Fruit fly (Drosophila melanogaster) whole organism, embryonic: ENCODE results near the gene CG13407.

Experiments used
- Abd-B ChIP-seq: fragments of 200-800 bp; sonication (Bioruptor generic); optimal IDR thresholded peaks from 2 replicates; lab custom pipeline; 2018; ENCODE audit warnings: missing biosample characterization, mild to moderate bottlenecking, missing genetic modification characterization, moderate library complexity
- Ada2b ChIP-seq: fragments of 200-800 bp; sonication (Bioruptor generic); IDR thresholded peaks from 2 replicates; pipeline ENCODE4 v1.3.6; 2022; ENCODE audit warnings: missing biosample characterization, missing genetic modification characterization
- CG12071 ChIP-seq: fragments of 200-800 bp; sonication (Bioruptor generic); optimal IDR thresholded peaks from 3 replicates; lab custom pipeline; 2018; ENCODE audit warnings: missing biosample characterization, mild to moderate bottlenecking, missing genetic modification characterization
- CG12391 ChIP-seq: fragments of 200-800 bp; sonication (Bioruptor generic); optimal IDR thresholded peaks from 3 replicates; lab custom pipeline; 2018; ENCODE audit warnings: missing biosample characterization, mild to moderate bottlenecking, missing genetic modification characterization, moderate library complexity
- CG12659 ChIP-seq: fragments of 200-800 bp; sonication (Bioruptor generic); optimal IDR thresholded peaks from 3 replicates; lab custom pipeline; 2017; ENCODE audit warnings: mild to moderate bottlenecking, missing biosample characterization, missing genetic modification reagents, missing genetic modification characterization
- CG13287 ChIP-seq: fragments of 200-800 bp; sonication (Bioruptor generic); IDR thresholded peaks from 2 replicates; pipeline ENCODE4 v1.3.6; 2022; ENCODE audit warnings: missing biosample characterization, missing genetic modification characterization; ENCODE audit not compliant: partially characterized antibody
- CG13296 ChIP-seq: fragments of 200-800 bp; sonication (Bioruptor generic); optimal IDR thresholded peaks from 3 replicates; lab custom pipeline; 2018; ENCODE audit warnings: missing biosample characterization, mild to moderate bottlenecking, missing genetic modification characterization
- CG1647 ChIP-seq: fragments of 200-800 bp; sonication (Bioruptor generic); optimal IDR thresholded peaks from 3 replicates; lab custom pipeline; 2016; ENCODE audit warnings: missing biosample characterization, missing genetic modification characterization
- CG17568 ChIP-seq: fragments of 200-800 bp; sonication (Bioruptor generic); optimal IDR thresholded peaks from 2 replicates; lab custom pipeline; 2018; ENCODE audit warnings: missing biosample characterization, mild to moderate bottlenecking, missing genetic modification characterization, moderate library complexity
- CG2129 ChIP-seq: fragments of 200-800 bp; sonication (Bioruptor generic); IDR thresholded peaks from 2 replicates; pipeline ENCODE4 v1.3.6; 2022; ENCODE audit warnings: missing biosample characterization, missing genetic modification characterization; ENCODE audit not compliant: partially characterized antibody
- CG2199 ChIP-seq: fragments of 200-800 bp; sonication (Bioruptor generic); IDR thresholded peaks from 3 replicates; pipeline ENCODE4 v1.3.6; 2022; ENCODE audit warnings: missing biosample characterization, missing genetic modification characterization
- CG2712 ChIP-seq: fragments of 200-800 bp; optimal IDR thresholded peaks from 3 replicates; lab custom pipeline; 2019; ENCODE audit warnings: missing biosample characterization, mild to moderate bottlenecking, missing genetic modification characterization, moderate library complexity
- CG2875 ChIP-seq: fragments of 200-800 bp; sonication (Bioruptor generic); optimal IDR thresholded peaks from 2 replicates; lab custom pipeline; 2017; ENCODE audit warnings: missing biosample characterization, mild to moderate bottlenecking, missing genetic modification characterization, missing genetic modification reagents
- CG30431 ChIP-seq: fragments of 200-800 bp; sonication (Bioruptor generic); optimal IDR thresholded peaks from 2 replicates; lab custom pipeline; 2017; ENCODE audit warnings: missing biosample characterization, missing genetic modification characterization
- CG32532 ChIP-seq: fragments of 200-800 bp; sonication (Bioruptor generic); IDR thresholded peaks from 2 replicates; pipeline ENCODE4 v1.3.6; 2022; ENCODE audit warnings: missing biosample characterization, missing genetic modification characterization
- CG32767 ChIP-seq: fragments of 200-800 bp; sonication (Bioruptor generic); IDR thresholded peaks from 2 replicates; pipeline ENCODE4 v1.3.6; 2022; ENCODE audit warnings: missing biosample characterization, missing genetic modification characterization
- CG43689 ChIP-seq: fragments of 200-800 bp; sonication (Bioruptor generic); IDR thresholded peaks from 2 replicates; pipeline ENCODE4 v1.3.6; 2022; ENCODE audit warnings: missing biosample characterization, missing genetic modification characterization
- CG6683 ChIP-seq: fragments of 200-800 bp; sonication (Bioruptor generic); optimal IDR thresholded peaks from 2 replicates; lab custom pipeline; 2017; ENCODE audit warnings: missing biosample characterization, mild to moderate bottlenecking, missing genetic modification characterization, missing genetic modification reagents
- CG7928 ChIP-seq: fragments of 200-800 bp; sonication (Bioruptor generic); optimal IDR thresholded peaks from 2 replicates; lab custom pipeline; 2017; ENCODE audit warnings: missing biosample characterization, mild to moderate bottlenecking, missing genetic modification characterization
- CG8388 ChIP-seq: fragments of 200-800 bp; sonication (Bioruptor generic); optimal IDR thresholded peaks from 2 replicates; lab custom pipeline; 2019; ENCODE audit warnings: missing biosample characterization, mild to moderate bottlenecking, missing genetic modification characterization, moderate library complexity
- CG9437 ChIP-seq: fragments of 200-800 bp; sonication (Bioruptor generic); optimal IDR thresholded peaks from 2 replicates; lab custom pipeline; 2018; ENCODE audit warnings: missing biosample characterization, mild to moderate bottlenecking, missing genetic modification characterization
- CTCF ChIP-seq: fragments of 200-800 bp; sonication (Bioruptor generic); optimal IDR thresholded peaks from 2 replicates; lab custom pipeline; 2017; ENCODE audit warnings: missing biosample characterization, mild to moderate bottlenecking, missing genetic modification characterization, moderate library complexity
- Dbx ChIP-seq: fragments of 200-800 bp; sonication (Bioruptor generic); IDR thresholded peaks from 3 replicates; pipeline ENCODE4 v1.3.6; 2022; ENCODE audit warnings: missing biosample characterization, missing genetic modification characterization
- Dip2 ChIP-seq: fragments of 200-800 bp; sonication (Bioruptor generic); IDR thresholded peaks from 2 replicates; pipeline ENCODE4 v1.3.6; 2022; ENCODE audit warnings: missing biosample characterization, missing genetic modification characterization
- E2f1 ChIP-seq: fragments of 200-800 bp; sonication (Bioruptor generic); IDR thresholded peaks from 2 replicates; pipeline ENCODE4 v1.3.6; 2022; ENCODE audit warnings: missing biosample characterization, missing genetic modification characterization
- Eip74EF ChIP-seq, 2 experiments: fragments of 200-800 bp in 1 of 2; fragments of >200 bp in 1 of 2; sonication (Bioruptor generic) in 1 of 2; optimal IDR thresholded peaks; 2 replicates each; lab custom pipeline; 2017 to 2019; ENCODE audit warnings: missing biosample characterization in 2 of 2, missing genetic modification characterization in 2 of 2, mild to moderate bottlenecking in 1 of 2, moderate library complexity in 1 of 2
- H2.0 ChIP-seq: fragments of 200-800 bp; sonication (Bioruptor generic); IDR thresholded peaks from 2 replicates; pipeline ENCODE4 v1.3.6; 2022; ENCODE audit warnings: missing biosample characterization, missing genetic modification characterization
- HHEX ChIP-seq: fragments of 200-800 bp; sonication (Bioruptor generic); optimal IDR thresholded peaks from 3 replicates; lab custom pipeline; 2017; ENCODE audit warnings: missing biosample characterization, mild to moderate bottlenecking, missing genetic modification characterization, missing genetic modification reagents
- HLH3B ChIP-seq: fragments of 200-800 bp; sonication (Bioruptor generic); IDR thresholded peaks from 2 replicates; pipeline ENCODE4 v1.3.6; 2022; ENCODE audit warnings: missing biosample characterization, missing genetic modification characterization
- Kr ChIP-seq: fragments of 200-800 bp; sonication (Bioruptor generic); optimal IDR thresholded peaks from 2 replicates; lab custom pipeline; 2017; ENCODE audit warnings: missing biosample characterization, mild to moderate bottlenecking, missing genetic modification characterization
- Med ChIP-seq: fragments of 200-800 bp; sonication (Bioruptor generic); peaks from one replicate; lab custom pipeline; 2016; ENCODE audit warnings: missing biosample characterization, missing genetic modification characterization, mild to moderate bottlenecking, inconsistent platforms, moderate library complexity
- Neu2 ChIP-seq: fragments of 200-800 bp; sonication (Bioruptor generic); optimal IDR thresholded peaks from 3 replicates; lab custom pipeline; 2016; ENCODE audit warnings: missing biosample characterization, missing genetic modification characterization, borderline replicate concordance
- Opbp ChIP-seq: fragments of 200-800 bp; sonication (Bioruptor generic); IDR thresholded peaks from 3 replicates; pipeline ENCODE4 v1.3.6; 2022; ENCODE audit warnings: missing biosample characterization, missing genetic modification characterization; ENCODE audit not compliant: partially characterized antibody
- Optix ChIP-seq: fragments of 200-800 bp; sonication (Bioruptor generic); IDR thresholded peaks from 3 replicates; pipeline ENCODE4 v1.3.6; 2022; ENCODE audit warnings: missing biosample characterization, missing genetic modification characterization
- ash1 ChIP-seq: fragments of 200-800 bp; sonication (Bioruptor generic); optimal IDR thresholded peaks from 2 replicates; lab custom pipeline; 2018; ENCODE audit warnings: missing biosample characterization, mild to moderate bottlenecking, missing genetic modification characterization
- btn ChIP-seq: fragments of 200-800 bp; sonication (Bioruptor generic); optimal IDR thresholded peaks from 2 replicates; lab custom pipeline; 2016; ENCODE audit warnings: missing biosample characterization, missing genetic modification characterization
- gce ChIP-seq: fragments of 200-800 bp; sonication (Bioruptor generic); IDR thresholded peaks from 3 replicates; pipeline ENCODE4 v1.3.6; 2022; ENCODE audit warnings: missing biosample characterization, missing genetic modification characterization
- grau ChIP-seq: fragments of 200-800 bp; optimal IDR thresholded peaks from 3 replicates; lab custom pipeline; 2019; ENCODE audit warnings: missing biosample characterization, mild to moderate bottlenecking, missing genetic modification characterization, moderate library complexity
- gsb-n ChIP-seq: fragments of 200-800 bp; sonication (Bioruptor generic); optimal IDR thresholded peaks from 3 replicates; lab custom pipeline; 2018; ENCODE audit warnings: missing biosample characterization, mild to moderate bottlenecking, missing genetic modification characterization
- jing ChIP-seq: fragments of 200-800 bp; sonication (Bioruptor generic); optimal IDR thresholded peaks from 2 replicates; lab custom pipeline; 2018; ENCODE audit warnings: missing biosample characterization, mild to moderate bottlenecking, missing genetic modification characterization
- kni ChIP-seq: fragments of 200-800 bp; sonication (Bioruptor generic); optimal IDR thresholded peaks from 3 replicates; lab custom pipeline; 2017; ENCODE audit warnings: mild to moderate bottlenecking, missing biosample characterization, missing genetic modification reagents, missing genetic modification characterization
- nerfin-2 ChIP-seq: fragments of 200-800 bp; sonication (Bioruptor generic); IDR thresholded peaks from 2 replicates; pipeline ENCODE4 v1.3.6; 2022; ENCODE audit warnings: missing biosample characterization, missing genetic modification characterization; ENCODE audit not compliant: partially characterized antibody
- onecut ChIP-seq: fragments of 200-800 bp; sonication (Bioruptor generic); IDR thresholded peaks from 2 replicates; pipeline ENCODE4 v1.3.6; 2022; ENCODE audit warnings: missing biosample characterization, missing genetic modification characterization
- pho ChIP-seq: fragments of 200-800 bp; sonication (Bioruptor generic); optimal IDR thresholded peaks from 2 replicates; lab custom pipeline; 2016; ENCODE audit warnings: missing biosample characterization, missing genetic modification characterization
- rib ChIP-seq: fragments of 200-800 bp; sonication (Bioruptor generic); IDR thresholded peaks from 2 replicates; pipeline ENCODE4 v1.3.6; 2022; ENCODE audit warnings: missing biosample characterization, missing genetic modification characterization
- sc ChIP-seq, 3 experiments: fragments of >200 bp in 2 of 3; fragments of 200-800 bp in 1 of 3; sonication (Bioruptor generic) in 1 of 3; optimal IDR thresholded peaks; 2 replicates in 2 of 3; 3 replicates in 1 of 3; lab custom pipeline; 2017; ENCODE audit warnings: mild to moderate bottlenecking in 1 of 3, missing biosample characterization in 1 of 3, missing genetic modification characterization in 1 of 3, missing genetic modification reagents in 1 of 3
- seq ChIP-seq: fragments of 200-800 bp; sonication (Bioruptor generic); IDR thresholded peaks from 2 replicates; pipeline ENCODE4 v1.3.6; 2022; ENCODE audit warnings: missing biosample characterization, missing genetic modification characterization
- slou ChIP-seq: fragments of 200-800 bp; sonication (Bioruptor generic); optimal IDR thresholded peaks from 3 replicates; lab custom pipeline; 2016; ENCODE audit warnings: missing biosample characterization, missing genetic modification characterization
- sug ChIP-seq: fragments of 200-800 bp; optimal IDR thresholded peaks from 2 replicates; lab custom pipeline; 2019; ENCODE audit warnings: missing biosample characterization, mild to moderate bottlenecking, missing genetic modification characterization, moderate library complexity
- ttk ChIP-seq: fragments of 200-800 bp; sonication (Bioruptor generic); IDR thresholded peaks from 2 replicates; pipeline ENCODE4 v2.1.2; 2022; ENCODE audit warnings: missing biosample characterization, missing genetic modification characterization
- zen ChIP-seq: fragments of 200-800 bp; sonication (Bioruptor generic); optimal IDR thresholded peaks from 3 replicates; lab custom pipeline; 2018; ENCODE audit warnings: missing biosample characterization, mild to moderate bottlenecking, missing genetic modification characterization, moderate library complexity

Gene CG13407

dm6 chr3R:22147426-22147825 lies 44.2 kb downstream of the CG13407 start (continued):
- no peak for TF ChIP-seq CG12391 (tag; lab: Kevin White, UChicago)
- no peak for TF ChIP-seq CG12659 (GFP tag; lab: Kevin White, UChicago)
- TF ChIP-seq CG7928 (GFP tag; lab: Kevin White, UChicago), result no peak
- no peak for TF ChIP-seq nerfin-2
- no peak for TF ChIP-seq Abd-B (GFP tag; lab: Kevin White, UChicago)
- no peak for TF ChIP-seq HLH3B (GFP tag; lab: Robert Waterston, UW)
- TF ChIP-seq sug (tag; lab: Kevin White, UChicago), result no peak
- TF ChIP-seq slou (GFP tag; lab: Kevin White, UChicago), result no peak
- TF ChIP-seq H2.0, result no peak
- peak; percentile 12 for TF ChIP-seq CG2875
- no peak for TF ChIP-seq CG2199 (GFP tag; lab: Robert Waterston, UW)
- TF ChIP-seq CG2129 (GFP tag; lab: Robert Waterston, UW), result no peak
- TF ChIP-seq Med (GFP tag; lab: Kevin White, UChicago), result peak; percentile 86
- no peak for TF ChIP-seq onecut (GFP tag; lab: Robert Waterston, UW)
- no peak for TF ChIP-seq CG1647
- TF ChIP-seq CG9437 (GFP tag; lab: Kevin White, UChicago), result no peak
- TF ChIP-seq E2f1 (GFP tag; lab: Robert Waterston, UW), result no peak
- no peak for TF ChIP-seq Optix (GFP tag; lab: Robert Waterston, UW)
- TF ChIP-seq CG30431 (GFP tag; lab: Kevin White, UChicago), result peak; percentile 32
- TF ChIP-seq CG13296, result peak; percentile 1
- no peak for TF ChIP-seq btn (GFP tag; lab: Kevin White, UChicago)
- no peak for TF ChIP-seq CG12071 (GFP tag; lab: Kevin White, UChicago)
- TF ChIP-seq CG43689 (GFP tag; lab: Robert Waterston, UW), result no peak
- no peak for TF ChIP-seq CG32532 (GFP tag; lab: Robert Waterston, UW)
- no peak for TF ChIP-seq CG32767 (GFP tag; lab: Robert Waterston, UW)
- no peak for TF ChIP-seq Dbx
- TF ChIP-seq grau (tag; lab: Kevin White, UChicago), result no peak
- TF ChIP-seq Kr (GFP tag; lab: Kevin White, UChicago), result peak; percentile 92
- peak; percentile 56 for TF ChIP-seq HHEX (GFP tag; lab: Kevin White, UChicago)
- TF ChIP-seq CG2712 (tag; lab: Kevin White, UChicago), result peak; percentile 34
- no peak for TF ChIP-seq pho (GFP tag; lab: Kevin White, UChicago)
- no peak for TF ChIP-seq gce
- no peak for TF ChIP-seq Opbp
- no peak for TF ChIP-seq jing
- TF ChIP-seq rib (GFP tag; lab: Robert Waterston, UW), result no peak
- TF ChIP-seq seq (GFP tag; lab: Robert Waterston, UW), result no peak
- TF ChIP-seq gsb-n (tag; lab: Kevin White, UChicago), result peak; percentile 37
- TF ChIP-seq CG17568 (GFP tag; lab: Kevin White, UChicago), result peak; percentile 53
- no peak for TF ChIP-seq sc (optimal IDR thresholded peaks at IDR 0.05; lab: Kevin White, UChicago)
- peak; percentile 15 for TF ChIP-seq sc (GFP tag; optimal IDR thresholded peaks at IDR 0.05; lab: Kevin White, UChicago)
- no peak for TF ChIP-seq CTCF (GFP tag; lab: Kevin White, UChicago)
- TF ChIP-seq CG6683 (GFP tag; lab: Kevin White, UChicago), result peak; percentile 47
- no peak for TF ChIP-seq Ada2b
- no peak for TF ChIP-seq CG13287 (GFP tag; lab: Robert Waterston, UW)
- TF ChIP-seq Neu2, result peak; percentile 49
- TF ChIP-seq ash1 (GFP tag; lab: Kevin White, UChicago), result peak; percentile 69
- TF ChIP-seq ttk, result no peak
- no peak for TF ChIP-seq Dip2 (GFP tag; lab: Robert Waterston, UW)
- TF ChIP-seq kni (GFP tag; lab: Kevin White, UChicago), result peak; percentile 55
- no peak for TF ChIP-seq CG8388 (GFP tag; lab: Kevin White, UChicago)
- peak; percentile 61 for TF ChIP-seq zen (tag; lab: Kevin White, UChicago)
- no peak for TF ChIP-seq Eip74EF (GFP tag; optimal IDR thresholded peaks at IDR 0.05; lab: Kevin White, UChicago)
